Worm (Caenorhabditis elegans) whole organism, L1 larva: ENCODE data around the gene ZC412.5.

ENCODE experiments used
- Y116A8C.19 ChIP-seq: sonication (generic microtip); optimal IDR thresholded peaks from 2 replicates; lab custom pipeline; 2016; ENCODE audit warnings: missing compliant biosample characterization, missing genetic modification characterization, borderline replicate concordance
- ces-1 ChIP-seq: fragments of 150-350 bp; optimal IDR thresholded peaks from 2 replicates; lab custom pipeline; 2014; ENCODE audit warnings: missing biosample characterization, missing genetic modification reagents, missing genetic modification characterization
- fkh-10 ChIP-seq: sonication (generic microtip); optimal IDR thresholded peaks from 2 replicates; lab custom pipeline; 2017; ENCODE audit warnings: missing biosample characterization, missing genetic modification reagents, missing genetic modification characterization
- fkh-4 ChIP-seq: sonication (generic microtip); optimal IDR thresholded peaks from 2 replicates; lab custom pipeline; 2016; ENCODE audit warnings: missing compliant biosample characterization, missing genetic modification characterization, borderline replicate concordance
- grh-1 ChIP-seq: fragments of 200-800 bp; sonication (Bioruptor generic); IDR thresholded peaks from 2 replicates; pipeline ENCODE4 v1.3.6; 2022; ENCODE audit warnings: missing genetic modification reagents, missing genetic modification characterization, missing compliant biosample characterization
- nhr-11 ChIP-seq: fragments of 150-350 bp; optimal IDR thresholded peaks from 2 replicates; lab custom pipeline; 2014; ENCODE audit warnings: missing biosample characterization, missing genetic modification characterization
- skn-1 ChIP-seq: fragments of 150-350 bp; optimal IDR thresholded peaks from 2 replicates; lab custom pipeline; 2014; ENCODE audit warnings: missing biosample characterization, missing genetic modification characterization
- unc-130 ChIP-seq: fragments of 150-350 bp; optimal IDR thresholded peaks from 2 replicates; lab custom pipeline; 2017; ENCODE audit warnings: missing biosample characterization, missing genetic modification characterization, inconsistent platforms
- unc-62 ChIP-seq: fragments of 150-350 bp; optimal IDR thresholded peaks from 2 replicates; lab custom pipeline; 2014; ENCODE audit warnings: missing biosample characterization, missing genetic modification reagents, missing genetic modification characterization

DNA sequence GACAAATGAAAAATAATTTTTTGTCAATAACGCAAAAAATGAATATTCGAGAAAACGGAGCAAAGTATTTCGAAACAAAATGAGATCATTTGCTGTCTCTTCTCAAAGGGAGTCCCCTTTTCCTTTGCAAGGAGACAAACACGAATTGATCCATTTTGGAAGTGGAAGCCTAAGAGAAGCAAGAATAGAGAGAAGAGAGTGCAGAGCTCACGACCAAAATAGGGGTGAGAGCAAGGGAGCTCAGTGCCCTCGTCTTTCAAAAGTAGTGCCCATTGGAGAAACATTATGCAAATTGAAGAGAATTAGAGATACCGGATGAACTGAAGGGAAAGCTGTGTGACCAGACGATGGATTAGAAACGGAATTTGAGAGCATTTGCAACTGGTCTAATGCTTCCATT, 24.1 kb downstream of the ZC412.5 start:
- TF ChIP-seq skn-1 (tag; lab: Kevin White, UChicago) (no peak), grh-1 (GFP tag; lab: Robert Waterston, UW) (no peak), nhr-11 (tag; lab: Kevin White, UChicago) (no peak), fkh-10 (GFP tag; lab: Kevin White, UChicago) (no peak), ces-1 (no peak), unc-62 (GFP tag; lab: Kevin White, UChicago) (no peak), Y116A8C.19 (tag; lab: Kevin White, UChicago) (no peak), fkh-4 (tag; lab: Kevin White, UChicago) (no peak), unc-130 (no peak)
